Worm (Caenorhabditis elegans): ENCODE measurements around the gene T18D3.9.

The T18D3.9 gene

DNA sequence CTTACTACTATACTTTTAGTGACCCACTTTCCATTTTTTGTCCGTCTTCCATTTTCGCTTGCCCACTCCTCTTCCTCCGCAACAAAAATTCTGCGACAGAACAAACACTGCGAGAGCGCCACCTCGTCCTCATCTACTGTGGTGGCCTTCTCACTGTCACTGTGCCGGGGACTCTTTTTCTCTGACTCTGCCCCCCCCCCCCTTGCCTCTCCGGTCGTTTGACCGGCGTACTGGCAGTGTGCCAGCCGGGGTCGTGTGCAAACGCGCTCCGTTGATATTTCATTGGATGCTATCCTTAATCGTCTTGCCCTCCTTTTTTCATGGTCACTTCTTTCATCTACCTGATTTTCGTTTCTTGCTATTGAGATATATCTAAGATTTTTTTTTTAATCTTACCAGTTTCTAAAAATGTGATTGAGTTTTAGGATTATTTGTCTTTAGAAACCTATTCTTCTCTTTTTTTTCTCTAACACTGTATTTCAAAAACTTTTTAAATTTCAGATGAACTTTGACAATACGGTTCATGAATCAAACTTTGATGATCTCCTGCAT lies 26.3 kb upstream of the T18D3.9 start, which contains the start of gene atf-6 (continued):
- peak; percentile 76 for TF ChIP-seq unc-55 (GFP tag; optimal IDR thresholded peaks at IDR 0.05)
- TF ChIP-seq lsy-2 (tag; optimal IDR thresholded peaks at IDR 0.05), result peak in 1 of 2 experiments; percentile 77
- no peak for TF ChIP-seq nhr-25 (tag; optimal IDR thresholded peaks at IDR 0.05)
- TF ChIP-seq mdl-1 (tag; optimal IDR thresholded peaks at IDR 0.05), result peak; percentile 29 to 79
- peak; percentile 85 for TF ChIP-seq lin-13 (GFP tag; optimal IDR thresholded peaks at IDR 0.05)
- no peak for TF ChIP-seq elt-1 (tag; optimal IDR thresholded peaks at IDR 0.05)
- peak; percentile 93 for TF ChIP-seq sma-3 (GFP tag; optimal IDR thresholded peaks at IDR 0.05)
- peak; percentile 86 for TF ChIP-seq nhr-129 (tag; optimal IDR thresholded peaks at IDR 0.05)
- no peak for TF ChIP-seq alr-1 (tag; optimal IDR thresholded peaks at IDR 0.05)
- TF ChIP-seq sma-9 (GFP tag; optimal IDR thresholded peaks at IDR 0.05), result peak; percentile 85
- no peak for TF ChIP-seq sma-9 (tag; optimal IDR thresholded peaks at IDR 0.05)
- TF ChIP-seq gmeb-1 (tag; optimal IDR thresholded peaks at IDR 0.05), result peak; percentile 71
- TF ChIP-seq nhr-12 (tag; optimal IDR thresholded peaks at IDR 0.05), result no peak
- no peak for TF ChIP-seq elt-3 (tag; optimal IDR thresholded peaks at IDR 0.05)
- TF ChIP-seq ZK546.5 (tag; optimal IDR thresholded peaks at IDR 0.05), result no peak

DNA sequence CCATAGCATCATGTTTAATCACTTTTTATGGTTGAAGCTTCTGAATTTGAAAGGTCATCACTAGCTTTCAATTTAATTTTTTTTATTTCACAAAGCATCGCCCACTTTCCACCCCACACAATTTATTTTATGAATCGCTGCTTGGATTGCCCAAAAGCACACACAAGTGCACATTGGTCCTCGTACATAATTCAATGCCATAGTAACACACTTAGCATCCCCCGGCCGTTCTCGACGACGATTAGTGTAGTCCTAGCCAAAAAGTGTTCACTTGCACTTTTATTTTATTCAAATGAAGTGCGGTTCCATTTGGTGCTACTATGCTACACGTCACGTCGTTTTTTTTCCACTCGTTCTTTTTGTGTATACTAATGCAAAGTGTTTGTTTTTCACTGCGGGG lies 24.8 kb upstream of the T18D3.9 start:
- no peak for TF ChIP-seq zag-1 (tag; optimal IDR thresholded peaks at IDR 0.05)
- TF ChIP-seq sma-9 (GFP tag; optimal IDR thresholded peaks at IDR 0.05), result no peak
- TF ChIP-seq sma-9 (tag; optimal IDR thresholded peaks at IDR 0.05), result no peak
- no peak for TF ChIP-seq ztf-1 (GFP tag; conservative IDR thresholded peaks at IDR 0.05)
- TF ChIP-seq R02D3.7 (tag; optimal IDR thresholded peaks at IDR 0.05), result no peak
- TF ChIP-seq nhr-23 (tag; optimal IDR thresholded peaks at IDR 0.05), result no peak
- no peak for TF ChIP-seq unc-55 (GFP tag; optimal IDR thresholded peaks at IDR 0.05)
- no peak for TF ChIP-seq egl-27 (tag; optimal IDR thresholded peaks at IDR 0.05)
- no peak for TF ChIP-seq blmp-1 (tag; optimal IDR thresholded peaks at IDR 0.05; ENCODE audit: insufficient read depth)

DNA sequence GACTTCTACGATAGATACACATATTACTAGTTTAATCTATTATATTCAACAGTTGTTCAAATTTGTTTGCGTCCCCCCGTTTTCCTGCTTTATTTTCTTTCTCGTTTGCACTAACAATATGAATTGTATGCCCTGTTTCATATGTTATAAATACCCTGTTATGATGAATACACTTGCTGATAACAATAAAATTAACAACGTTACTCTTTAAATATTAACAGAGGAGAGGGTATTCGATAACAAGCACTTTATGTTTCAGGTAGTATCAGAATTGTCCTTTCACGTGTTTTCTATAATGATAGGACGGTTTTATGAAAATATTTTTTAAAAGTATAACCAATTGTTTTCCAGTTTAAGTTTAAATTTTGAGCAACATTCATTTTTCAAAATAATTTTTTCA lies 24.2 kb upstream of the T18D3.9 start:
- no peak for TF ChIP-seq unc-39 (tag; optimal IDR thresholded peaks at IDR 0.05)
- no peak for TF ChIP-seq sma-9 (GFP tag; optimal IDR thresholded peaks at IDR 0.05)
- TF ChIP-seq sma-9 (tag; optimal IDR thresholded peaks at IDR 0.05), result no peak
- TF ChIP-seq unc-55 (GFP tag; optimal IDR thresholded peaks at IDR 0.05), result no peak
- TF ChIP-seq nhr-23 (tag; optimal IDR thresholded peaks at IDR 0.05), result no peak
- no peak for TF ChIP-seq C34F6.9 (tag; optimal IDR thresholded peaks at IDR 0.05)
- TF ChIP-seq alr-1 (tag; optimal IDR thresholded peaks at IDR 0.05), result no peak
- TF ChIP-seq Y55F3AM.14 (GFP tag; optimal IDR thresholded peaks at IDR 0.05), result no peak
- no peak for TF ChIP-seq snpc-4 (tag; optimal IDR thresholded peaks at IDR 0.05)
- no peak for TF ChIP-seq sma-3 (GFP tag; optimal IDR thresholded peaks at IDR 0.05)
- no peak for TF ChIP-seq fos-1 (tag; optimal IDR thresholded peaks at IDR 0.05)
- TF ChIP-seq nhr-10 (tag; optimal IDR thresholded peaks at IDR 0.05), result no peak
- TF ChIP-seq mbf-1 (tag; optimal IDR thresholded peaks at IDR 0.05), result no peak
- no peak for TF ChIP-seq aly-2 (tag; optimal IDR thresholded peaks at IDR 0.05)
- TF ChIP-seq lsy-2 (tag; optimal IDR thresholded peaks at IDR 0.05), result no peak
- no peak for TF ChIP-seq ceh-82 (tag; optimal IDR thresholded peaks at IDR 0.05)
- TF ChIP-seq ztf-1 (GFP tag; conservative IDR thresholded peaks at IDR 0.05), result no peak
- TF ChIP-seq nhr-12 (tag; optimal IDR thresholded peaks at IDR 0.05), result no peak

DNA sequence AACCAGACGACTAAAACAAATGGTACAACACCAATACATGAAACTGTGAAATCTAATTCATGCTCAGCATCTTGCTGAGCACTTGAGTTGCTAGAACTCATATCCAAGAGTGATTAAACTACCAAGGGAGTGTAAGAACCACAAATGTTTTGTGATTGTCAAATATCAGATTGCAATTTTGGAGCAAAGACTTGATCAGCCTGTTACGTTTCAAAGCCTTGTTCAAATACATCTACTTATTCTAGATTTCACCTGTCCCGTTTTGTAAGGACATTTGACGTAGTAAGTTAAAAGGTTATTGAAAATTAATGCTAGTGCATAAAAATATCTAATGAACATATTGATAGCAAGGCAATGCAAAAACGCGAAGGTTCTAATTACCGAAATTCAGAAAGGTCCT lies 23.1 kb upstream of the T18D3.9 start, which contains the start of gene F45E6.1:
Gene F45E6.1, minus strand, starts transcription at position 101 of the 400 bp plus-strand sequence.
- no peak for TF ChIP-seq nhr-237 (tag; optimal IDR thresholded peaks at IDR 0.05)
- no peak for TF ChIP-seq nhr-10 (tag; optimal IDR thresholded peaks at IDR 0.05)
- no peak for TF ChIP-seq elt-3 (tag; optimal IDR thresholded peaks at IDR 0.05)
- TF ChIP-seq ceh-82 (tag; optimal IDR thresholded peaks at IDR 0.05), result no peak
- TF ChIP-seq unc-62 (GFP tag; optimal IDR thresholded peaks at IDR 0.05), result no peak

DNA sequence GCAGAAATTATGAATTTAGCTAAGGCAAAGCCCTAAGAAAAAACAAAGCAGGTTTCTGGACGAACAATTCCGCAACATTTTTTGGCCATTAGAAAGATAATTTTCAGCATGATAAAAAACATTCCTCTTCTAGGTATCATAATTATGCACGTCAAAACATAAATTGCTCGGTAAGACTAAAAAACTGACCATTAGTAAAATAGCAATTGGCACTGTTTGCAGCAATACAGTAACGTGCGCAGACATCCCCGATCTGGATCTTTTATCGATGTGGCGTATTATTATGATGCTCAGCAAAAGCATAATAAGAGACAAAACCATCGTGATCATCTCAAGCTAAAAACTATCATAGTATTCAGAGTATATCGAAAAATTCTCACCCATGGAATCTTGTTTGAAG lies 22.2 kb upstream of the T18D3.9 start:
- TF ChIP-seq blmp-1 (tag; optimal IDR thresholded peaks at IDR 0.05; ENCODE audit: insufficient read depth) (no peak), Y55F3AM.14 (GFP tag; optimal IDR thresholded peaks at IDR 0.05) (no peak), ceh-16 (tag; optimal IDR thresholded peaks at IDR 0.05) (no peak), fos-1 (tag; optimal IDR thresholded peaks at IDR 0.05) (no peak)
